Fruit fly (Drosophila melanogaster): Measurements from ENCODE around the gene CG5196.

DNA sequence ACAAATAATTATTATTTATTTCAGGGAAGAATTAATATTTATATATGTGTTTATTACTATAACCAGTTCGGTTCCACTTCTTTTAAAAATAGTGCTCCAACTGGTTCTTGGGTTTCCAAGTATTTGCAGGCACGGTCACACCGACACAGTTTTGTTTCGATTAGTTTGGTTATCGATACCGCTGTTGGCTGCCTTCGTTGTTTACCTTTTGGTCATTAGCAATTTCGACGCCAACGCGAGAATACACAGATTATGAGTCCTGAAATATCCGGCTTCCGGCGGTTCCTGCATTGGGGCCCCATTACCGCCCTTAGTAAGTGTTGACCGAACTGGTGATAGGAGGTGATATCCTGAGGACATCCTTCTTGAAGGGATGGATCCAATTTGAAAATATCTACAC, at the start of gene CG5196:
- TF ChIP-seq fd59A (GFP tag; optimal IDR thresholded peaks at IDR 0.05) (no peak), ss (GFP tag; optimal IDR thresholded peaks at IDR 0.05) (peak in 1 of 2 experiments; percentile 38), dac (GFP tag; optimal IDR thresholded peaks at IDR 0.05) (no peak), fd85E (GFP tag; optimal IDR thresholded peaks at IDR 0.05) (no peak), CG7368 (GFP tag; optimal IDR thresholded peaks at IDR 0.05) (no peak), Ets21C (GFP tag; optimal IDR thresholded peaks at IDR 0.05) (no peak), CG11294 (GFP tag; IDR thresholded peaks at IDR 0.05) (no peak), vri (GFP tag; optimal IDR thresholded peaks at IDR 0.05) (no peak), Hr39 (GFP tag; optimal IDR thresholded peaks at IDR 0.05) (no peak), Sox15 (GFP tag; optimal IDR thresholded peaks at IDR 0.05) (no peak)

All from whole organism, prepupa.